Worm (Caenorhabditis elegans): ENCODE data around the gene C07G2.5.

DNA sequence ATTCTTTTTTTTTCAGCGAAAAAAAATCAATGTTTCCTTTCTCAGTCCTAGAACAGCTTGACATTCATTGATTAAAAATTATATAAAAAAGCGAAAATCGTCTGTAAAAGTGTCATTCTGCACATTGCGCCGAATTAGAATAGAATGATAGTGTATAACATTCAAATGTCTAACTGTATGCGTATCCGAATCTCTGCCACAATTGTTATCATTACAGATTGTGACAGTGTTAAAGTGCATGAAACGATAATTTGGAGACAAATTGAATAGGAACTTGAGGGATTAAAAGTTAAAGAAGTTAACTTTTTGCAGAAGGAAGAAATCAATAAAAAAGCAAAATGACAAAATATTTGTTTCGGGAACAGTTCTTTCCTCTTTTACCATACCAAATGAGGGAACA, 30.4 kb downstream of the C07G2.5 start:
- TF ChIP-seq ceh-27 (GFP tag; optimal IDR thresholded peaks at IDR 0.05), result no peak
- TF ChIP-seq snpc-1.3 (tag; optimal IDR thresholded peaks at IDR 0.05; ENCODE audit: insufficient read depth), result no peak
- TF ChIP-seq unc-62 (GFP tag; optimal IDR thresholded peaks at IDR 0.05), result no peak
- TF ChIP-seq dpl-1 (GFP tag; optimal IDR thresholded peaks at IDR 0.05), result no peak
- TF ChIP-seq efl-1 (GFP tag; optimal IDR thresholded peaks at IDR 0.05), result no peak
- TF ChIP-seq B0019.2 (GFP tag; conservative IDR thresholded peaks at IDR 0.05), result no peak
- no peak for TF ChIP-seq D2030.7 (GFP tag; IDR thresholded peaks at IDR 0.05)
- TF ChIP-seq snpc-3.4 (tag; optimal IDR thresholded peaks at IDR 0.05), result no peak
- no peak for TF ChIP-seq Y56A3A.18 (GFP tag; IDR thresholded peaks at IDR 0.05)
- TF ChIP-seq rec-8 (tag; optimal IDR thresholded peaks at IDR 0.05), result no peak
- no peak for TF ChIP-seq bed-2 (GFP tag; IDR thresholded peaks at IDR 0.05)
- TF ChIP-seq F10E7.11 (tag; optimal IDR thresholded peaks at IDR 0.05), result no peak
- TF ChIP-seq nhr-179 (tag; optimal IDR thresholded peaks at IDR 0.05), result no peak
- TF ChIP-seq unc-130 (GFP tag; optimal IDR thresholded peaks at IDR 0.05), result no peak
